Worm (Caenorhabditis elegans): ENCODE measurements around the gene nlp-66.

Gene nlp-66

DNA sequence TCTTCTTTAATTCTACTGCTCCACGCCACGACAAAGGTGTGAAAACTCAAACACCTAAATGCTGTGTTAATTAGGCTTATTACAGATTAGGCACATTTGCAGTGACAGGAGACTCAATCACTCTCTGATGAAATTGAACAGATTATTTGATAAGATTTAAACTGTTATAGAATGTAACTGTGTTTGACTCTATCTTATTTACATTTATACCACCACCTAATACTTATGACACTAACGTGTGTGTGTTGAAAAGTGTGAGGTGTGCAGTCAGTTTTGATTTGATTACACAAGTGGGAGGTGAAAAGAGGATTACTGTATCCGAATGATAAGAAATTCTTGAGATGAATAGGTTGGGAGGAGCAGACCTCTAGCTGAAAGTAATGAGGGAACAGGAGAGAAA, 15.6 kb upstream of the nlp-66 start:
- TF ChIP-seq elt-2 (tag; optimal IDR thresholded peaks at IDR 0.05) (peak; percentile 49), K02D7.2 (tag; optimal IDR thresholded peaks at IDR 0.05) (no peak), nhr-11 (tag; optimal IDR thresholded peaks at IDR 0.05) (no peak)

DNA sequence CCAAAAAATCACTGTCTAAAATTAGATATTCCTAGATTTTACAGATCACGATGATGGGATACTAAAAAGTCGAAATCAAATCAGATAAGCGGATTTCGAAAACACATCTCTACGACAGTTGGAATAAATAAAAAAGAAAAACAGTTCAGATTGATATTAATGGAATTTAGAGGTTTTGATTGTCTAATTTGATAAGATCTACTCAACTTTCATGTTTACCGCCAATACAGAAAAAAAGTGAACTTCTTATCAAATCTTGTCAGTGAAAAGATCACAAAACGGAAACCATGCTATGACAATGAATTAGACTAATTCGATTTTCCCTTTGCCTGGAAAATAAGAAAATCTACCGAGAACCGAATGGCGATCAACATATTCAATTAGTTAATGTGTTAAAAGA, 9.6 kb upstream of the nlp-66 start:
- no peak for TF ChIP-seq C38D4.7 (GFP tag; optimal IDR thresholded peaks at IDR 0.05)
- no peak for TF ChIP-seq ceh-24 (tag; optimal IDR thresholded peaks at IDR 0.05)
- TF ChIP-seq ets-4 (tag; optimal IDR thresholded peaks at IDR 0.05): no peak
- no peak for TF ChIP-seq odd-2 (tag; optimal IDR thresholded peaks at IDR 0.05)
- TF ChIP-seq tbx-2 (tag; optimal IDR thresholded peaks at IDR 0.05): no peak
- TF ChIP-seq tbx-7 (tag; optimal IDR thresholded peaks at IDR 0.05): no peak
- TF ChIP-seq zip-5 (tag; optimal IDR thresholded peaks at IDR 0.05): no peak
- TF ChIP-seq rnt-1 (tag; optimal IDR thresholded peaks at IDR 0.05): no peak

DNA sequence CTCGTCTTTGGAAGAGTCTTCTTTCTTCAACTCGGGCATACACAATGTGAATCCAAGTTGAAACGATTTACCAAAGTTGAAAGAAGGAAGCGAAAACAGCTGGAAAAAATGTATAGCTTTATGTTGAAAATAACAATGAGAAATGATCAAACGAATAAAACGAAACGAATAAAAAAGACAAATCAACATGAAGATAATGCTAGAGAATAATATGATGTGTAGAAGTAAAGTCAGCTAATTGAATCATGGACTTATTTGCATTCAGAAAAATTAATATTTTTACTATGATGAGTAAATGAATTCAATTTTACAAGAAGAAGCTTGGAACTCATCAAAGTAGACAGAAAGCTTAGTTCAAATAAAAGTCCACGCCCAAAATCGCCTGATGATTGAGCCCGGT, 8.9 kb upstream of the nlp-66 start, which contains the start of gene alr-1:
TSS of gene alr-1 (minus strand) at position 101 of the 400 bp plus-strand sequence.
- no peak for TF ChIP-seq ceh-9 (tag; optimal IDR thresholded peaks at IDR 0.05)
- no peak for TF ChIP-seq ttx-3 (tag; optimal IDR thresholded peaks at IDR 0.05)
- TF ChIP-seq eyg-1 (tag; optimal IDR thresholded peaks at IDR 0.05): no peak
- TF ChIP-seq ceh-31 (tag; optimal IDR thresholded peaks at IDR 0.05): no peak
- TF ChIP-seq hlh-6 (tag; optimal IDR thresholded peaks at IDR 0.05): no peak
- no peak for TF ChIP-seq madf-2 (tag; optimal IDR thresholded peaks at IDR 0.05)
- no peak for TF ChIP-seq nhr-11 (tag; optimal IDR thresholded peaks at IDR 0.05)

DNA sequence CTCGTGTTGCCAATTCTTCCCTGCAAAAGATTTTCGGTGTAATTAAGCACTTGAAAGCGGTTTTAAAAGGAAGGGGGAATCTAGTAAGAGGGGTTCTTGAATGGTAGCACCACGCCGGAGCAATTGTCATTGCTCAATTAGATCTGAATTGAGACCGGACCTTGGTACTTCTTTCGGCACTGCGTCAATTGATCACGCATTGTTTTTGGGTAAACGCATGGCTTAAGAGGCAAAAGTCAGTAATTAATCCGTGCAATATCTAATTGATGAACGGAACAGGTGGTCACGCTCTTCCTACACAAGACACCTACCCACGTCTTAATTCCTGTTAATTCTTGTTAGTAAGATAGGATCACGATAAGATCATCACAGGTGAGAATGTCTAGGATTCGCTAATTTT, 7.4 kb upstream of the nlp-66 start:
- TF ChIP-seq ref-2 (tag; optimal IDR thresholded peaks at IDR 0.05) (peak; percentile 11), unc-55 (GFP tag; optimal IDR thresholded peaks at IDR 0.05) (no peak)

DNA sequence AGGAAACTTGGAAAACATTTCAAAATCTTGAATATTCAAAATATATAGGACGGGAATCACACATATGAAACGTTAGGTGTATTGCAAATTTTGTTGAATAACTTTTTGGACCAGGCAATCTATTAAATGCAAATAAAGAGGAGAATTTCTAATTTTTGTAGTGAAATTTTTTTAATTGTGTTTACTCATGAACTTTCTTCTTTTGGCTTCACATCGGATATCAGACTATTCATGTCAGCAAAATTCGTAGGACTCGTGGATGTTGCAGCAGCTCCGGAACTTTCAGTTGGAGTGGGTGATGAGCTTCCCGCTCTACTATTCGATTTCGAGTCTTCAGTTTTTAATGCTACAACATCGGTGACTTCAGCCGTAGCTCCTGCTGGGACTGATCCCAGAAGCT, 5.8 kb upstream of the nlp-66 start:
- no peak for TF ChIP-seq odd-2 (tag; optimal IDR thresholded peaks at IDR 0.05)

DNA sequence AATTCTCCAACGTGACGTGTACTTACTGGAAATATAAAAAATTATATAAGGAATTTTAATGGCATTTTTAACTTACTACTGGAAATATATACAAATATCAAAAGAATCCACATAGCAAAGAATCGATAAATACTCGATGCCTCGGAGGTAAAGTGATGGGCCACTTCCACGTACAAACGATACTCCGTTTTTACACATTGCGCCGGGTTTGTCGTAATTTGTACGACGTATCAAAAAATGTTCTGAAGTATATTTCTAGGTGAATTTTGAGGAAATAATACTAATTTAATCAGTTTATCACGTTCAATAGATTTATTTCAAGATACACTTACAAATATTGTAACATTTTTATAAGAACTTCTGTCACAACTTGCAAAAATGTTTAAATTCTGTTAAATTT, 4.2 kb upstream of the nlp-66 start, which contains the start of gene R08B4.3:
TSS of gene R08B4.3 (minus strand) at position 198 of the 400 bp plus-strand sequence.
- no peak for TF ChIP-seq ref-2 (tag; optimal IDR thresholded peaks at IDR 0.05)
- TF ChIP-seq pros-1 (tag; optimal IDR thresholded peaks at IDR 0.05): no peak
- no peak for TF ChIP-seq rnt-1 (tag; optimal IDR thresholded peaks at IDR 0.05)
- no peak for TF ChIP-seq K09A11.1 (tag; optimal IDR thresholded peaks at IDR 0.05; ENCODE audit: insufficient read depth)
- TF ChIP-seq syd-9 (tag; optimal IDR thresholded peaks at IDR 0.05): no peak
- no peak for TF ChIP-seq lin-11 (tag; optimal IDR thresholded peaks at IDR 0.05)
- no peak for TF ChIP-seq hlh-13 (GFP tag; optimal IDR thresholded peaks at IDR 0.05)
- no peak for TF ChIP-seq ceh-6 (GFP tag; optimal IDR thresholded peaks at IDR 0.05)
- TF ChIP-seq hlh-8 (tag; optimal IDR thresholded peaks at IDR 0.05): no peak
- no peak for TF ChIP-seq ceh-18 (tag; optimal IDR thresholded peaks at IDR 0.05)
- TF ChIP-seq unc-3 (GFP tag; conservative IDR thresholded peaks at IDR 0.05): no peak
- TF ChIP-seq unc-3 (tag; optimal IDR thresholded peaks at IDR 0.05): no peak
- TF ChIP-seq odd-2 (tag; optimal IDR thresholded peaks at IDR 0.05): no peak
- no peak for TF ChIP-seq ztf-16 (tag; optimal IDR thresholded peaks at IDR 0.05)
- TF ChIP-seq tbx-2 (tag; optimal IDR thresholded peaks at IDR 0.05): no peak
- TF ChIP-seq ceh-31 (tag; optimal IDR thresholded peaks at IDR 0.05): no peak
- no peak for TF ChIP-seq fax-1 (tag; optimal IDR thresholded peaks at IDR 0.05)
- no peak for TF ChIP-seq pat-9 (tag; optimal IDR thresholded peaks at IDR 0.05)
- no peak for TF ChIP-seq elt-4 (tag; optimal IDR thresholded peaks at IDR 0.05)
- no peak for TF ChIP-seq nhr-11 (tag; optimal IDR thresholded peaks at IDR 0.05)
- TF ChIP-seq ceh-48 (tag; optimal IDR thresholded peaks at IDR 0.05): no peak
